Worm (Caenorhabditis elegans) whole organism, late embryonic: Measurements from ENCODE around the gene rfc-2.

ENCODE experiments used
- ceh-48 ChIP-seq: sonication (generic microtip); optimal IDR thresholded peaks from 2 replicates; lab custom pipeline; 2016; ENCODE audit warnings: missing genetic modification characterization, inconsistent platforms, missing compliant biosample characterization
- eyg-1 ChIP-seq: sonication (generic microtip); optimal IDR thresholded peaks from 2 replicates; lab custom pipeline; 2016; ENCODE audit warnings: missing genotype, missing genetic modification characterization, missing compliant biosample characterization
- fax-1 ChIP-seq: sonication (generic microtip); optimal IDR thresholded peaks from 2 replicates; lab custom pipeline; 2016; ENCODE audit warnings: missing genotype, missing genetic modification characterization, missing compliant biosample characterization
- mec-3 ChIP-seq: sonication (generic microtip); optimal IDR thresholded peaks from 2 replicates; lab custom pipeline; 2016; ENCODE audit warnings: borderline replicate concordance, missing genetic modification characterization, missing compliant biosample characterization
- nfya-1 ChIP-seq: sonication (generic microtip); optimal IDR thresholded peaks from 2 replicates; lab custom pipeline; 2017; ENCODE audit warnings: missing genetic modification characterization, mild to moderate bottlenecking, missing compliant biosample characterization, antibody characterized with exemption, moderate library complexity
- odd-2 ChIP-seq: sonication (generic microtip); optimal IDR thresholded peaks from 2 replicates; lab custom pipeline; 2017; ENCODE audit warnings: antibody characterized with exemption, mild to moderate bottlenecking, missing genetic modification characterization, missing compliant biosample characterization
- tbx-2 ChIP-seq: sonication (generic microtip); optimal IDR thresholded peaks from 2 replicates; lab custom pipeline; 2016; ENCODE audit warnings: missing genetic modification characterization, missing compliant biosample characterization

Gene rfc-2

ce11 chrIV:1397895-1398294 lies 50.8 kb downstream of the rfc-2 start:
- TF ChIP-seq nfya-1 (tag; lab: Kevin White, UChicago) = no peak
- TF ChIP-seq eyg-1 (tag; lab: Kevin White, UChicago) = no peak
- TF ChIP-seq odd-2 (tag; lab: Kevin White, UChicago) = no peak
- TF ChIP-seq tbx-2 = no peak
- TF ChIP-seq fax-1 (tag; lab: Kevin White, UChicago) = no peak

ce11 chrIV:1400016-1400415 lies 52.9 kb downstream of the rfc-2 start:
- TF ChIP-seq ceh-48 (tag; lab: Kevin White, UChicago) = peak; percentile 22
- TF ChIP-seq mec-3 (tag; lab: Kevin White, UChicago) = no peak
